Worm (Caenorhabditis elegans) whole organism, late embryonic: ENCODE measurements around the gene nhr-178.

Source experiments
- C38D4.7 ChIP-seq: fragments of 200-800 bp; sonication (Bioruptor generic); optimal IDR thresholded peaks from 2 replicates; lab custom pipeline; 2018; ENCODE audit warnings: mild to moderate bottlenecking, missing genetic modification characterization, moderate library complexity, missing compliant biosample characterization
- K02D7.2 ChIP-seq: sonication (generic microtip); optimal IDR thresholded peaks from 2 replicates; lab custom pipeline; 2017; ENCODE audit warnings: mild to moderate bottlenecking, missing genetic modification characterization, missing compliant biosample characterization
- ceh-45 ChIP-seq: fragments of 200-800 bp; sonication (Bioruptor generic); IDR thresholded peaks from 2 replicates; pipeline ENCODE4 v1.3.6; 2022; ENCODE audit warnings: missing genetic modification reagents, missing genetic modification characterization, missing compliant biosample characterization
- hlh-13 ChIP-seq: fragments of 200-800 bp; sonication (Bioruptor generic); optimal IDR thresholded peaks from 2 replicates; lab custom pipeline; 2018; ENCODE audit warnings: mild to moderate bottlenecking, missing genetic modification characterization, missing compliant biosample characterization
- nhr-11 ChIP-seq: fragments of 150-350 bp; optimal IDR thresholded peaks from 2 replicates; lab custom pipeline; 2014; ENCODE audit warnings: missing biosample characterization, missing genetic modification characterization
- odd-2 ChIP-seq: sonication (generic microtip); optimal IDR thresholded peaks from 2 replicates; lab custom pipeline; 2017; ENCODE audit warnings: antibody characterized with exemption, mild to moderate bottlenecking, missing genetic modification characterization, missing compliant biosample characterization
- pax-1 ChIP-seq: fragments of 150-350 bp; optimal IDR thresholded peaks from 2 replicates; lab custom pipeline; 2014; ENCODE audit warnings: missing biosample characterization, missing genetic modification characterization

DNA sequence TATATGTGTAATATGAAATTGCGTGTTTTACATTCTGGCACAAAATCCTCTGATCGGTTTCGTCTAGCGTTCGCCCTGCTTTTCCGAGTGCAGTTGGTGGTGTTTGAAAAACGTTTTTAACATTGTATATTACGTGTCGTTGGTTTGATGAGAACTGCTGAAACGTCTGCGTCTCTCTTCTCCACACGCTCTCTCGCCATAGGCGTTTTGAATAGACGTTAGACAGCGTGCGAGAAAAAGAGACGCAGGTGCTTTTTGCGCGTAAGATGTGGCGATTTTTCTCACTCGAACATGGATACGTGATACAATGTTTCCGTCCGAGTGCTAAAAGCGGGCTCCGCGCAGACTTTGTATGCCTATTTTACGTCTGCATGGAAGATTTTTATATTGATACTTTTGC is 12.8 kb upstream of the nhr-178 start:
- no peak for TF ChIP-seq pax-1 (tag; lab: Kevin White, UChicago)
- no peak for TF ChIP-seq K02D7.2
- no peak for TF ChIP-seq C38D4.7 (GFP tag; lab: Kevin White, UChicago)
- no peak for TF ChIP-seq hlh-13 (GFP tag; lab: Kevin White, UChicago)
- no peak for TF ChIP-seq ceh-45 (GFP tag; lab: Robert Waterston, UW)
- no peak for TF ChIP-seq nhr-11 (tag; lab: Kevin White, UChicago)
- no peak for TF ChIP-seq odd-2 (tag; lab: Kevin White, UChicago)
